Worm (Caenorhabditis elegans) whole organism, L4 larva: ENCODE data around the gene T19D7.5.

Experiments
- F49E8.2 ChIP-seq: sonication (generic microtip); optimal IDR thresholded peaks from 2 replicates; lab custom pipeline; 2016; ENCODE audit warnings: missing compliant biosample characterization, mild to moderate bottlenecking, missing genetic modification characterization, borderline replicate concordance
- Y105C5A.15 ChIP-seq: fragments of 200-800 bp; sonication (Bioruptor generic); IDR thresholded peaks from 2 replicates; pipeline ENCODE4 v1.3.6; 2022; ENCODE audit warnings: missing genetic modification characterization, missing compliant biosample characterization
- Y48G9A.11 ChIP-seq: fragments of 200-800 bp; sonication (Bioruptor generic); IDR thresholded peaks from 2 replicates; pipeline ENCODE4 v1.3.6; 2022; ENCODE audit warnings: missing genetic modification reagents, missing genetic modification characterization, missing compliant biosample characterization
- Y75B8A.6 ChIP-seq: fragments of 200-800 bp; sonication (Bioruptor generic); IDR thresholded peaks from 2 replicates; pipeline ENCODE4 v1.3.6; 2022; ENCODE audit warnings: missing genetic modification reagents, missing genetic modification characterization, missing compliant biosample characterization
- ZK546.5 ChIP-seq, 2 experiments: sonication (generic microtip); optimal IDR thresholded peaks; 2 replicates each; lab custom pipeline; 2017; ENCODE audit warnings: missing biosample characterization in 2 of 2, missing genetic modification characterization in 2 of 2
- arid-1 ChIP-seq: fragments of 200-800 bp; sonication (Bioruptor generic); conservative IDR thresholded peaks from 2 replicates; pipeline ENCODE4 v1.3.6; 2022; ENCODE audit warnings: missing genetic modification reagents, missing genetic modification characterization, missing compliant biosample characterization
- ceh-20 ChIP-seq: fragments of 200-800 bp; sonication (Bioruptor generic); IDR thresholded peaks from 2 replicates; pipeline ENCODE4 v1.3.6; 2022; ENCODE audit warnings: missing genetic modification reagents, missing genetic modification characterization, missing compliant biosample characterization
- ceh-28 ChIP-seq: fragments of 150-350 bp; optimal IDR thresholded peaks from 2 replicates; lab custom pipeline; 2014; ENCODE audit warnings: missing biosample characterization, missing genetic modification reagents, missing genetic modification characterization
- ceh-44 ChIP-seq: fragments of 200-800 bp; sonication (Bioruptor generic); IDR thresholded peaks from 2 replicates; pipeline ENCODE4 v1.3.6; 2022; ENCODE audit warnings: missing genetic modification reagents, missing genetic modification characterization, missing compliant biosample characterization
- ctbp-1 ChIP-seq: fragments of 200-800 bp; sonication (Bioruptor generic); IDR thresholded peaks from 2 replicates; pipeline ENCODE4 v1.3.6; 2022; ENCODE audit warnings: missing genetic modification reagents, missing genetic modification characterization, missing compliant biosample characterization
- daf-12 ChIP-seq: fragments of 150-350 bp; optimal IDR thresholded peaks from 2 replicates; lab custom pipeline; 2014; ENCODE audit warnings: missing biosample characterization, missing genetic modification reagents, missing genetic modification characterization
- daf-16 ChIP-seq, 3 experiments: sonication (generic microtip); optimal IDR thresholded peaks; 2 replicates each; lab custom pipeline; 2016 to 2017; ENCODE audit warnings: missing genetic modification characterization in 3 of 3, missing genetic modification reagents in 3 of 3, mild to moderate bottlenecking in 2 of 3, missing compliant biosample characterization in 2 of 3, missing biosample characterization in 1 of 3, moderate library complexity in 1 of 3
- daf-19 ChIP-seq: fragments of 200-800 bp; sonication (Bioruptor generic); conservative IDR thresholded peaks from 2 replicates; pipeline ENCODE4 v1.3.6; 2022; ENCODE audit warnings: missing genetic modification characterization, missing compliant biosample characterization
- daf-8 ChIP-seq: fragments of 200-800 bp; sonication (Bioruptor generic); IDR thresholded peaks from 2 replicates; pipeline ENCODE4 v1.3.6; 2022; ENCODE audit warnings: missing genetic modification characterization, missing compliant biosample characterization
- dmd-6 ChIP-seq: fragments of 200-800 bp; sonication (Bioruptor generic); IDR thresholded peaks from 2 replicates; pipeline ENCODE4 v1.3.6; 2022; ENCODE audit warnings: missing genetic modification reagents, missing genetic modification characterization, missing compliant biosample characterization
- duxl-1 ChIP-seq: sonication (generic microtip); optimal IDR thresholded peaks from 2 replicates; lab custom pipeline; 2016; ENCODE audit warnings: mild to moderate bottlenecking, missing genetic modification characterization, moderate library complexity, missing compliant biosample characterization; ENCODE audit not compliant: poor library complexity
- dve-1 ChIP-seq: sonication (generic microtip); optimal IDR thresholded peaks from 2 replicates; lab custom pipeline; 2017; ENCODE audit warnings: antibody characterized with exemption, mild to moderate bottlenecking, missing genetic modification characterization, missing compliant biosample characterization; ENCODE audit not compliant: insufficient read depth
- gei-8 ChIP-seq: fragments of 200-800 bp; sonication (Bioruptor generic); optimal IDR thresholded peaks from 2 replicates; lab custom pipeline; 2018; ENCODE audit warnings: mild to moderate bottlenecking, missing genetic modification characterization, missing compliant biosample characterization
- hif-1 ChIP-seq, 2 experiments: sonication (generic microtip); optimal IDR thresholded peaks; 2 replicates each; lab custom pipeline; 2016 to 2017; ENCODE audit warnings: missing compliant biosample characterization in 2 of 2, missing genetic modification characterization in 2 of 2, missing genetic modification reagents in 2 of 2, missing genotype in 2 of 2, mild to moderate bottlenecking in 1 of 2
- hlh-30 ChIP-seq: sonication (generic microtip); optimal IDR thresholded peaks from 2 replicates; lab custom pipeline; 2017; ENCODE audit warnings: antibody characterized with exemption, mild to moderate bottlenecking, missing genetic modification characterization, missing compliant biosample characterization; ENCODE audit not compliant: insufficient read depth
- hmg-1.1 ChIP-seq: fragments of 200-800 bp; sonication (Bioruptor generic); IDR thresholded peaks from 2 replicates; pipeline ENCODE4 v1.3.6; 2022; ENCODE audit warnings: missing genetic modification reagents, missing genetic modification characterization, missing compliant biosample characterization
- lin-15B ChIP-seq: fragments of 150-350 bp; sonication (generic microtip); optimal IDR thresholded peaks from 3 replicates; lab custom pipeline; 2014; ENCODE audit warnings: missing biosample characterization, missing genetic modification characterization
- lin-38 ChIP-seq: fragments of 200-800 bp; sonication (Bioruptor generic); IDR thresholded peaks from 2 replicates; pipeline ENCODE4 v1.3.6; 2022; ENCODE audit warnings: missing genetic modification reagents, missing genetic modification characterization, missing compliant biosample characterization
- lir-3 ChIP-seq: sonication (generic microtip); optimal IDR thresholded peaks from 2 replicates; lab custom pipeline; 2016; ENCODE audit warnings: mild to moderate bottlenecking, missing genetic modification characterization, missing compliant biosample characterization
- mes-2 ChIP-seq: sonication (generic microtip); optimal IDR thresholded peaks from 2 replicates; lab custom pipeline; 2016; ENCODE audit warnings: missing genotype, mild to moderate bottlenecking, missing genetic modification characterization, missing compliant biosample characterization; ENCODE audit not compliant: poor library complexity, severe bottlenecking
- mxl-2 ChIP-seq: fragments of 200-800 bp; sonication (Bioruptor generic); conservative IDR thresholded peaks from 2 replicates; pipeline ENCODE4 v1.3.6; 2022; ENCODE audit warnings: missing genetic modification reagents, missing genetic modification characterization, missing compliant biosample characterization
- mxl-3 ChIP-seq: fragments of 200-800 bp; sonication (Bioruptor generic); optimal IDR thresholded peaks from 2 replicates; lab custom pipeline; 2018; ENCODE audit warnings: mild to moderate bottlenecking, missing genetic modification characterization, missing compliant biosample characterization
- nhr-10 ChIP-seq: fragments of 150-350 bp; optimal IDR thresholded peaks from 2 replicates; lab custom pipeline; 2014; ENCODE audit warnings: missing biosample characterization, missing genetic modification characterization
- nhr-102 ChIP-seq: sonication (generic microtip); optimal IDR thresholded peaks from 2 replicates; lab custom pipeline; 2016; ENCODE audit warnings: mild to moderate bottlenecking, missing genetic modification characterization, moderate library complexity, missing compliant biosample characterization
- nhr-11 ChIP-seq: fragments of 150-350 bp; optimal IDR thresholded peaks from 2 replicates; lab custom pipeline; 2014; ENCODE audit warnings: missing biosample characterization, missing genetic modification characterization
- nhr-237 ChIP-seq: sonication (generic microtip); optimal IDR thresholded peaks from 2 replicates; lab custom pipeline; 2017; ENCODE audit warnings: missing biosample characterization, missing genetic modification characterization
- nhr-28 ChIP-seq: fragments of 150-350 bp; optimal IDR thresholded peaks from 2 replicates; lab custom pipeline; 2014; ENCODE audit warnings: missing biosample characterization, missing genetic modification characterization
- nhr-77 ChIP-seq: fragments of 150-350 bp; optimal IDR thresholded peaks from 2 replicates; lab custom pipeline; 2014; ENCODE audit warnings: missing biosample characterization, missing genetic modification characterization
- php-3 ChIP-seq: fragments of 200-800 bp; sonication (Bioruptor generic); IDR thresholded peaks from 2 replicates; pipeline ENCODE4 v1.3.6; 2022; ENCODE audit warnings: missing genetic modification reagents, missing genetic modification characterization, missing compliant biosample characterization
- rbr-2 ChIP-seq: sonication (generic microtip); optimal IDR thresholded peaks from 2 replicates; lab custom pipeline; 2016; ENCODE audit warnings: missing genotype, missing genetic modification characterization, missing compliant biosample characterization
- saeg-2 ChIP-seq: fragments of 200-800 bp; sonication (Bioruptor generic); IDR thresholded peaks from 2 replicates; pipeline ENCODE4 v1.3.6; 2022; ENCODE audit warnings: missing genetic modification reagents, missing genetic modification characterization, missing compliant biosample characterization
- skn-1 ChIP-seq: fragments of 150-350 bp; optimal IDR thresholded peaks from 2 replicates; lab custom pipeline; 2014; ENCODE audit warnings: missing biosample characterization, missing genetic modification characterization
- snpc-1.2 ChIP-seq: fragments of 200-800 bp; sonication (Bioruptor generic); IDR thresholded peaks from 2 replicates; pipeline ENCODE4 v1.3.6; 2022; ENCODE audit warnings: missing genetic modification reagents, missing genetic modification characterization, missing compliant biosample characterization
- snpc-4 ChIP-seq: fragments of 150-350 bp; optimal IDR thresholded peaks from 2 replicates; lab custom pipeline; 2014; ENCODE audit warnings: missing biosample characterization, missing genetic modification characterization
- spr-3 ChIP-seq: fragments of 200-800 bp; sonication (Bioruptor generic); optimal IDR thresholded peaks from 2 replicates; lab custom pipeline; 2018; ENCODE audit warnings: mild to moderate bottlenecking, missing genetic modification characterization, missing compliant biosample characterization
- tag-97 ChIP-seq: fragments of 200-800 bp; sonication (Bioruptor generic); IDR thresholded peaks from 2 replicates; pipeline ENCODE4 v1.3.6; 2022; ENCODE audit warnings: missing genetic modification characterization, missing compliant biosample characterization
- tra-1 ChIP-seq: fragments of 200-800 bp; sonication (Bioruptor generic); IDR thresholded peaks from 2 replicates; pipeline ENCODE4 v1.3.6; 2022; ENCODE audit warnings: missing genetic modification reagents, missing genetic modification characterization, missing compliant biosample characterization
- unc-130 ChIP-seq: sonication (generic microtip); optimal IDR thresholded peaks from 2 replicates; lab custom pipeline; 2016; ENCODE audit warnings: missing genetic modification reagents, missing genetic modification characterization, missing compliant biosample characterization
- zag-1 ChIP-seq: fragments of 150-350 bp; optimal IDR thresholded peaks from 2 replicates; lab custom pipeline; 2014; ENCODE audit warnings: missing biosample characterization, missing genetic modification characterization
- zip-11 ChIP-seq: fragments of 200-800 bp; sonication (Bioruptor generic); IDR thresholded peaks from 2 replicates; pipeline ENCODE4 v1.3.6; 2022; ENCODE audit warnings: missing genetic modification characterization, missing compliant biosample characterization

Gene T19D7.5

DNA sequence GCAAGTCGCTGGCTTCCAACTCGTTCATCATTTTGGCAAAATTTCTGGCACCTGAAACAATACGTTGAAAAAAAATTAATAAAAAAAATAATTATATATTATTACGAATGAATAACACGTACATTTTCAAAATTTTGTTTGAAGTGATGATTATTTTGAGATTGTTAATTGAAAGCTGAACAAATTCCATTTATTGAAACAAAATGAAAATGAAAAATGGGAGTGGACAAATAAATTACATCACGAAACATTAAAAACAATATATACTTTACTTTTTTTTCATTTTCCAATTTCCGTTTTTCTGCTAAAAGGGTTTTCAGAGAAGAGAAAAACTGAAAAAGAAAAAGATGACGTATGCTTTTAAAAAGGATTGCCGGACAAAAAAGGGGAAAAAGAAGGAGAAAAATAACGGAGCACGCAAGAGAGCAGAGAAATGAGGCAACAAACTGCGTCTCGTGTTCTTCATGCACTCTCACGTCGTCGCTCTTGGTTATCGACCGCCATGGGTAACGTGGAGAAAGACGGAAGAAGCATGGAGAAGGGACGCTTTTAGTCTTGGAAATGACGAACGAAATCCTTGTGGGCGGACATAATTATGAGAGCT is 4.2 kb downstream of the T19D7.5 start, which contains the start of gene rund-1 (continued):
- TF ChIP-seq tra-1 (GFP tag; lab: Robert Waterston, UW) (no peak), lir-3 (tag; lab: Kevin White, UChicago) (no peak), rbr-2 (tag; lab: Kevin White, UChicago) (peak; percentile 53), lin-15B (no peak), zag-1 (tag; lab: Kevin White, UChicago) (no peak), mxl-3 (GFP tag; lab: Kevin White, UChicago) (no peak), hmg-1.1 (GFP tag; lab: Robert Waterston, UW) (peak; percentile 66), daf-19 (no peak), daf-16 (GFP tag; optimal IDR thresholded peaks at IDR 0.05; lab: Kevin White, UChicago) (no peak), daf-16 (tag; optimal IDR thresholded peaks at IDR 0.05; lab: Kevin White, UChicago) (peak; percentile 44), daf-12 (tag; lab: Kevin White, UChicago) (no peak), snpc-4 (no peak), ceh-28 (no peak), Y105C5A.15 (GFP tag; lab: Robert Waterston, UW) (no peak), mxl-2 (no peak), ZK546.5 (tag; optimal IDR thresholded peaks at IDR 0.05; lab: Kevin White, UChicago) (no peak), Y75B8A.6 (GFP tag; lab: Robert Waterston, UW) (no peak), zip-11 (no peak)

DNA sequence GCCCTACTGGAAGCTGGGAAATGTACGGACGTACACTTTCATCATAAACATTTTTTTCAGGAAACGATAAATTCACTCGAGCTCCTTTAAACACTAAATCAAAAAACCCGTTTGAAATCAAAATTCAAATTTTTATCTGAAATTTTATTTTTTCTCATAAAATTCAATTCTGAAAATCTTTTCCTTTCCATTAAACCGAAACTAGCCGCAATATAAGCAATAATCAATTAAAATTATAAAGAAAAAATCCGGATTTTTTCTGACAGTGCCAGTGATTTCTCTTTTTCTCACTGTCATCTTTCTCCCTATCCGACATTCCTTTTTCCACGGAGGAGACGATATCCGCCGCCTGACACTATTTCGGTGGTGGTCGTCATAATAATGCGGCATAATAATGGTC is 10.1 kb downstream of the T19D7.5 start, which contains the start of gene lpr-7:
Gene lpr-7, plus strand, starts transcription at position 301 of the 400 bp plus-strand sequence.
- TF ChIP-seq rbr-2 (tag; lab: Kevin White, UChicago) (no peak), nhr-28 (no peak), nhr-10 (tag; lab: Kevin White, UChicago) (no peak), daf-8 (GFP tag; lab: Robert Waterston, UW) (no peak), mxl-3 (GFP tag; lab: Kevin White, UChicago) (no peak), lin-38 (GFP tag; lab: Robert Waterston, UW) (no peak), mes-2 (tag; lab: Kevin White, UChicago) (no peak), ceh-20 (no peak), php-3 (no peak), Y75B8A.6 (GFP tag; lab: Robert Waterston, UW) (no peak), nhr-237 (tag; lab: Kevin White, UChicago) (no peak), duxl-1 (tag; lab: Kevin White, UChicago) (no peak), nhr-102 (tag; lab: Kevin White, UChicago) (no peak), tag-97 (GFP tag; lab: Robert Waterston, UW) (no peak), hlh-30 (no peak), nhr-77 (no peak), F49E8.2 (tag; lab: Kevin White, UChicago) (no peak), ceh-44 (no peak)

DNA sequence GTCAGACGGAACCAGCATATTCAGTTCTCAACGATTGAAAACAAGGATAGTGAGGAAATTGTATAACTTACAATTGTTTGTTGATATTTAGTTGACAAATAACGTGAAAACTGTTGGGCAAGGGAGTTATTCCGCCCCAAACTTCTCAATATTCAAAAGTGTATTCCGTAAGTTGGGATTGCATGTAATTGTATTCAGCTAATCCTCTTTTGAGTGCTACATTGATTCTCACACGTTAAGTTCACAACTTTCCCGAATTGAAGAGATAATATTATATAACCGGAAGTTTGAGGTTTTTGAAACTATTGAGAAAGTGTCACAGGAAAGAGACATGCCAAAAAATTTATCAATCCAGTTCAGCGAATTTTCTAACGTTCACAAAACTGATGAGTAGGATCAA is 11.2 kb downstream of the T19D7.5 start, which contains the start of gene ifc-2:
Gene ifc-2, minus strand, starts transcription at position 101 of the 400 bp plus-strand sequence.
- TF ChIP-seq daf-19 (no peak), dve-1 (tag; lab: Kevin White, UChicago) (no peak), skn-1 (tag; lab: Kevin White, UChicago) (no peak), hif-1 (tag; optimal IDR thresholded peaks at IDR 0.05; lab: Kevin White, UChicago) (no peak), duxl-1 (tag; lab: Kevin White, UChicago) (no peak), mxl-2 (no peak), saeg-2 (no peak), arid-1 (GFP tag; lab: Robert Waterston, UW) (no peak), spr-3 (no peak), ctbp-1 (GFP tag; lab: Robert Waterston, UW) (no peak), ZK546.5 (tag; optimal IDR thresholded peaks at IDR 0.05; lab: Kevin White, UChicago) (no peak), gei-8 (GFP tag; lab: Kevin White, UChicago) (no peak), tra-1 (GFP tag; lab: Robert Waterston, UW) (no peak), nhr-11 (tag; lab: Kevin White, UChicago) (no peak), Y48G9A.11 (GFP tag; lab: Robert Waterston, UW) (no peak), snpc-1.2 (no peak), Y105C5A.15 (GFP tag; lab: Robert Waterston, UW) (no peak), unc-130 (no peak), tag-97 (GFP tag; lab: Robert Waterston, UW) (no peak), dmd-6 (GFP tag; lab: Robert Waterston, UW) (no peak)
